Worm (Caenorhabditis elegans): ENCODE results near the gene Y47D3A.14.

The Y47D3A.14 gene

ce11 chrIII:11269206-11269605 lies 32.5 kb upstream of the Y47D3A.14 start:
- TF ChIP-seq ceh-48 (tag; optimal IDR thresholded peaks at IDR 0.05) = no peak
- TF ChIP-seq npax-4 (tag; optimal IDR thresholded peaks at IDR 0.05) = no peak
- TF ChIP-seq dmd-4 (tag; optimal IDR thresholded peaks at IDR 0.05; ENCODE audit: borderline replicate concordance) = no peak
- no peak for TF ChIP-seq elt-4 (tag; optimal IDR thresholded peaks at IDR 0.05)
- no peak for TF ChIP-seq F13H6.1 (tag; optimal IDR thresholded peaks at IDR 0.05)
- no peak for TF ChIP-seq zip-5 (tag; optimal IDR thresholded peaks at IDR 0.05)
- no peak for TF ChIP-seq che-1 (tag; optimal IDR thresholded peaks at IDR 0.05)
- no peak for TF ChIP-seq sox-2 (GFP tag; IDR thresholded peaks at IDR 0.05)

ce11 chrIII:11268532-11268931 lies 31.9 kb upstream of the Y47D3A.14 start:
- TF ChIP-seq pag-3 (tag; optimal IDR thresholded peaks at IDR 0.05; ENCODE audit: borderline replicate concordance) = no peak
- TF ChIP-seq pqm-1 (tag; optimal IDR thresholded peaks at IDR 0.05) = no peak
- no peak for TF ChIP-seq che-1 (tag; optimal IDR thresholded peaks at IDR 0.05)
- no peak for TF ChIP-seq ceh-30 (tag; optimal IDR thresholded peaks at IDR 0.05)
- no peak for TF ChIP-seq ref-2 (tag; optimal IDR thresholded peaks at IDR 0.05)
- no peak for TF ChIP-seq ceh-2 (tag; optimal IDR thresholded peaks at IDR 0.05)
- TF ChIP-seq fkh-10 (GFP tag; optimal IDR thresholded peaks at IDR 0.05) = no peak
- TF ChIP-seq unc-55 (GFP tag; optimal IDR thresholded peaks at IDR 0.05) = no peak
- no peak for TF ChIP-seq pat-9 (tag; optimal IDR thresholded peaks at IDR 0.05)
- TF ChIP-seq fkh-6 (tag; optimal IDR thresholded peaks at IDR 0.05) = no peak

ce11 chrIII:11267372-11267771 lies 30.7 kb upstream of the Y47D3A.14 start:
- TF ChIP-seq ceh-45 (GFP tag; IDR thresholded peaks at IDR 0.05) (no peak), elt-2 (tag; optimal IDR thresholded peaks at IDR 0.05) (peak; percentile 62), ref-2 (tag; optimal IDR thresholded peaks at IDR 0.05) (peak; percentile 23)

- TF ChIP-seq syd-9 (tag; optimal IDR thresholded peaks at IDR 0.05) = no peak
- TF ChIP-seq unc-3 (GFP tag; conservative IDR thresholded peaks at IDR 0.05) = no peak
- TF ChIP-seq unc-3 (tag; optimal IDR thresholded peaks at IDR 0.05) = no peak
- TF ChIP-seq ceh-31 (tag; optimal IDR thresholded peaks at IDR 0.05) = no peak
- TF ChIP-seq odd-2 (tag; optimal IDR thresholded peaks at IDR 0.05) = no peak
- no peak for TF ChIP-seq elt-4 (tag; optimal IDR thresholded peaks at IDR 0.05)
- no peak for TF ChIP-seq ama-1 (optimal IDR thresholded peaks at IDR 0.05)
- no peak for TF ChIP-seq C38D4.7 (GFP tag; optimal IDR thresholded peaks at IDR 0.05)
- TF ChIP-seq hlh-8 (tag; optimal IDR thresholded peaks at IDR 0.05) = no peak
- TF ChIP-seq pqm-1 (tag; optimal IDR thresholded peaks at IDR 0.05) = no peak
- no peak for TF ChIP-seq pha-2 (tag; optimal IDR thresholded peaks at IDR 0.05)
- TF ChIP-seq ttx-3 (tag; optimal IDR thresholded peaks at IDR 0.05) = no peak
- no peak for TF ChIP-seq ets-4 (tag; optimal IDR thresholded peaks at IDR 0.05)
Measured at ce11 chrIII:11262089-11262488, 25.4 kb upstream of the Y47D3A.14 start.

- TF ChIP-seq odd-2 (tag; optimal IDR thresholded peaks at IDR 0.05) (no peak), gmeb-2 (tag; optimal IDR thresholded peaks at IDR 0.05) (no peak), ceh-6 (GFP tag; optimal IDR thresholded peaks at IDR 0.05) (no peak), ets-4 (tag; optimal IDR thresholded peaks at IDR 0.05) (no peak), T23F11.4 (GFP tag; optimal IDR thresholded peaks at IDR 0.05) (no peak), ahr-1 (tag; optimal IDR thresholded peaks at IDR 0.05) (no peak), pat-9 (tag; optimal IDR thresholded peaks at IDR 0.05) (no peak), tbx-7 (tag; optimal IDR thresholded peaks at IDR 0.05) (no peak), ceh-14 (tag; optimal IDR thresholded peaks at IDR 0.05) (no peak), hlh-8 (tag; optimal IDR thresholded peaks at IDR 0.05) (no peak), C38D4.7 (GFP tag; optimal IDR thresholded peaks at IDR 0.05) (no peak), fax-1 (tag; optimal IDR thresholded peaks at IDR 0.05) (no peak), che-1 (tag; optimal IDR thresholded peaks at IDR 0.05) (no peak)
Measured at ce11 chrIII:11255072-11255471, 18.4 kb upstream of the Y47D3A.14 start.
